Fruit fly (Drosophila melanogaster): ENCODE data around the gene CG5377.

Gene CG5377

dm6 chr3R:22454397-22455334 lies 13.3 kb downstream of the CG5377 start:
- TF ChIP-seq D1 (tag; optimal IDR thresholded peaks at IDR 0.05) (no peak), CG14655 (GFP tag; optimal IDR thresholded peaks at IDR 0.05) (no peak), CG15710 (tag; optimal IDR thresholded peaks at IDR 0.05) (no peak), Pif1B (GFP tag; optimal IDR thresholded peaks at IDR 0.05) (no peak), CG13204 (GFP tag; optimal IDR thresholded peaks at IDR 0.05) (no peak), Pif1A (GFP tag; optimal IDR thresholded peaks at IDR 0.05) (no peak), CG34367 (tag; optimal IDR thresholded peaks at IDR 0.05) (no peak), CG9948 (tag; optimal IDR thresholded peaks at IDR 0.05) (no peak), fd96Ca (GFP tag; IDR thresholded peaks at IDR 0.05) (no peak), gl (tag; optimal IDR thresholded peaks at IDR 0.05) (no peak)

- TF ChIP-seq gl (tag; optimal IDR thresholded peaks at IDR 0.05) = no peak
- TF ChIP-seq CG17806 (tag; optimal IDR thresholded peaks at IDR 0.05) = no peak
- TF ChIP-seq CG8301 (tag; optimal IDR thresholded peaks at IDR 0.05) = no peak
- TF ChIP-seq Pif1B (GFP tag; optimal IDR thresholded peaks at IDR 0.05) = no peak
- TF ChIP-seq CG13204 (GFP tag; optimal IDR thresholded peaks at IDR 0.05) = no peak
- no peak for TF ChIP-seq CG15710 (tag; optimal IDR thresholded peaks at IDR 0.05)
- TF ChIP-seq CG4496 (GFP tag; IDR thresholded peaks at IDR 0.05) = no peak
- no peak for TF ChIP-seq CG10348 (GFP tag; IDR thresholded peaks at IDR 0.05)
- TF ChIP-seq rn (GFP tag; IDR thresholded peaks at IDR 0.05) = no peak
- TF ChIP-seq CG14655 (GFP tag; optimal IDR thresholded peaks at IDR 0.05) = no peak
- TF ChIP-seq CG9948 (tag; optimal IDR thresholded peaks at IDR 0.05) = no peak
- TF ChIP-seq D1 (tag; optimal IDR thresholded peaks at IDR 0.05) = no peak
- TF ChIP-seq Snoo (tag; optimal IDR thresholded peaks at IDR 0.05) = no peak
- no peak for TF ChIP-seq Ets98B (GFP tag; IDR thresholded peaks at IDR 0.05)
Observed at dm6 chr3R:22449871-22450424, 18.0 kb downstream of the CG5377 start.

- peak; percentile 53; the same call in 1 of the 2 replicates for TF ChIP-seq Ets98B (GFP tag; IDR thresholded peaks at IDR 0.05)
- no peak for TF ChIP-seq Pif1A (GFP tag; optimal IDR thresholded peaks at IDR 0.05)
- TF ChIP-seq CG32121 (GFP tag; IDR thresholded peaks at IDR 0.05) = peak; percentile 66
- TF ChIP-seq CG4496 (GFP tag; IDR thresholded peaks at IDR 0.05) = peak; percentile 80
- peak; percentile 8 for TF ChIP-seq CG15710 (tag; optimal IDR thresholded peaks at IDR 0.05)
- TF ChIP-seq gl (tag; optimal IDR thresholded peaks at IDR 0.05) = no peak
- TF ChIP-seq CG8159 (tag; optimal IDR thresholded peaks at IDR 0.05) = peak; percentile 32
- no peak for TF ChIP-seq CG13204 (GFP tag; optimal IDR thresholded peaks at IDR 0.05)
- peak; percentile 17; the same call in 1 of the 2 replicates for TF ChIP-seq rn (GFP tag; IDR thresholded peaks at IDR 0.05)
- TF ChIP-seq Snoo (tag; optimal IDR thresholded peaks at IDR 0.05) = peak; percentile 24
- no peak for TF ChIP-seq CG10348 (GFP tag; IDR thresholded peaks at IDR 0.05)
- peak; percentile 78 for TF ChIP-seq CG12605 (GFP tag; IDR thresholded peaks at IDR 0.05)
- TF ChIP-seq D1 (tag; optimal IDR thresholded peaks at IDR 0.05) = no peak
- no peak for TF ChIP-seq CG34367 (tag; optimal IDR thresholded peaks at IDR 0.05)
- TF ChIP-seq CG14655 (GFP tag; optimal IDR thresholded peaks at IDR 0.05) = no peak
- peak; percentile 21 for TF ChIP-seq Pif1B (GFP tag; optimal IDR thresholded peaks at IDR 0.05)
- 0 out of 3 replicates have a peak, but pooled peaks have one; percentile 37 for TF ChIP-seq fd96Ca (GFP tag; IDR thresholded peaks at IDR 0.05)
- no peak for TF ChIP-seq CG9948 (tag; optimal IDR thresholded peaks at IDR 0.05)
- no peak for TF ChIP-seq CG8301 (tag; optimal IDR thresholded peaks at IDR 0.05)
- no peak for TF ChIP-seq EcR (GFP tag; optimal IDR thresholded peaks at IDR 0.05)
- TF ChIP-seq CG17806 (tag; optimal IDR thresholded peaks at IDR 0.05) = no peak
Observed at dm6 chr3R:22447874-22448254, 20.1 kb downstream of the CG5377 start, which contains the start of gene CG34376. Gene CG34376, plus strand, starts transcription at chr3R:22448099.

DNA sequence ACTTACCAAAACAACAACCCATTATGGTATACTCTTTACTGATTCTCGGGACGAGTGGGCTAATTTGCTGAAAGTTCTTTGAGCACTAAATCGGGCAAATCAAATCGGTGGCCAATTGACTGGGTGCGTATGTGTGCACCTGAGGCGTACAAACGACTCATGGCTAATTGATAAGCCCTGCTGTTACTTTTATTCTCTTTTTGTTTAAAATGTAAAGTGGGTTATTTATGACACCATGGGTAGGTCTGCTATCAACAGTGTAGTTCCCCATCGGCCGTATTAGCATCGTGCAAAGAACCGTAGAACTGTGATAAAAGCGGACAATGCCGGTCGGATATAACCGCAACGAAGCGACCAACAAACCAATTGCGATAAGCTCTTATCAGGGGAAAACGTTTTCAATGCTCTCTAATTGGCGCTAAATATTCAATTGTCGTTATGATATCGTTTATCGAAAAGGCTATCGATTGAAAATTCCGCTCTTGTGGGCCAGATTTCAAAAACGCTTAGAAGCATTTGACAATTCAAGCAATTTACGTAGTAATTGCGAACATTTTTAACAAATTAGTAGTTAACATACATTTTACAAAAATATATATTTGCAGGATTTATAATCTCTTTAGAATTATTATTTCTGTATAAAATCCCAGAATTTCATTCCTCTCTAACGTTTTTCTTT lies 20.6 kb downstream of the CG5377 start, which contains the start of gene CG34288:
Gene CG34288 (minus strand): TSS at position 69 of the 679 bp plus-strand sequence.
- peak; percentile 34; the same call in 1 of the 3 replicates for TF ChIP-seq fd96Ca (GFP tag; IDR thresholded peaks at IDR 0.05)
- peak; percentile 37 for TF ChIP-seq Pif1B (GFP tag; optimal IDR thresholded peaks at IDR 0.05)
- peak; percentile 7; the same call in 1 of the 2 replicates for TF ChIP-seq CG32121 (GFP tag; IDR thresholded peaks at IDR 0.05)
- no peak for TF ChIP-seq CG12605 (GFP tag; IDR thresholded peaks at IDR 0.05)

DNA sequence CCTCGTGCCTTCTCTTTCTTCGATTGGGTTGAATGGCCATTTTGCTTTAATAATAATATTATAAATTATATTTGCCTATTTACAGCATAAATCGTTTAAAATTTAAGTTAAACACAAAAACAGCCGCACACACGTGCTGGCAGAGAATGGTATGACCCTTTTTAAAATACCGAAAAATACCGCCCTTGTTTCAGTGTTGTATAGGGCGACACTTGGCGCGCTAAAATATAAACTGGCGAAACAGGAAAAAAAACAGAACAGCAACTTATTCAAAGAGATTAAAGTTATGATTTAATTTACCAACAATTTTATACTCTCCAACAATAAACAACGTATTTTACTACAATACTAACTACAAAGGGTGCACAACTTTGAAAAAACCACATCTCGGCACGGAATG lies 21.5 kb downstream of the CG5377 start, which contains the start of gene CG12499:
Gene CG12499 (minus strand): TSS at position 95 of the 400 bp plus-strand sequence.
- no peak for TF ChIP-seq CG17806 (tag; optimal IDR thresholded peaks at IDR 0.05)
- TF ChIP-seq CG8159 (tag; optimal IDR thresholded peaks at IDR 0.05) = no peak
- TF ChIP-seq rn (GFP tag; IDR thresholded peaks at IDR 0.05) = no peak
- TF ChIP-seq CG12605 (GFP tag; IDR thresholded peaks at IDR 0.05) = no peak
- no peak for TF ChIP-seq Pif1B (GFP tag; optimal IDR thresholded peaks at IDR 0.05)
- no peak for TF ChIP-seq CG15710 (tag; optimal IDR thresholded peaks at IDR 0.05)
- no peak for TF ChIP-seq fd96Ca (GFP tag; IDR thresholded peaks at IDR 0.05)
- no peak for TF ChIP-seq gl (tag; optimal IDR thresholded peaks at IDR 0.05)
- no peak for TF ChIP-seq D1 (tag; optimal IDR thresholded peaks at IDR 0.05)
- TF ChIP-seq EcR (GFP tag; optimal IDR thresholded peaks at IDR 0.05) = no peak
- TF ChIP-seq CG32121 (GFP tag; IDR thresholded peaks at IDR 0.05) = no peak
- TF ChIP-seq Snoo (tag; optimal IDR thresholded peaks at IDR 0.05) = no peak
- TF ChIP-seq CG8301 (tag; optimal IDR thresholded peaks at IDR 0.05) = no peak

All from whole organism, pupa.